Worm (Caenorhabditis elegans) whole organism, early embryonic: ENCODE data around the gene trh-1.

ENCODE experiments used
- B0310.2 ChIP-seq: sonication (generic microtip); optimal IDR thresholded peaks from 2 replicates; lab custom pipeline; 2016; ENCODE audit warnings: mild to moderate bottlenecking, missing genetic modification characterization, missing compliant biosample characterization
- F13C5.2 ChIP-seq: sonication (generic microtip); optimal IDR thresholded peaks from 2 replicates; lab custom pipeline; 2017; ENCODE audit warnings: mild to moderate bottlenecking, missing genetic modification characterization, inconsistent platforms, missing compliant biosample characterization
- aly-1 ChIP-seq: sonication (generic microtip); optimal IDR thresholded peaks from 2 replicates; lab custom pipeline; 2016; ENCODE audit warnings: missing genetic modification characterization, missing compliant biosample characterization
- ama-1 ChIP-seq: fragments of 150-350 bp; optimal IDR thresholded peaks from 2 replicates; lab custom pipeline; 2014
- ceh-13 ChIP-seq: fragments of 200-800 bp; sonication (Bioruptor generic); optimal IDR thresholded peaks from 2 replicates; lab custom pipeline; 2018; ENCODE audit warnings: mild to moderate bottlenecking, missing genetic modification characterization, missing compliant biosample characterization
- ceh-36 ChIP-seq: sonication (generic microtip); optimal IDR thresholded peaks from 2 replicates; lab custom pipeline; 2016; ENCODE audit warnings: missing genetic modification characterization, inconsistent platforms, missing compliant biosample characterization
- ets-7 ChIP-seq: sonication (generic microtip); optimal IDR thresholded peaks from 2 replicates; lab custom pipeline; 2016; ENCODE audit warnings: missing genotype, missing genetic modification characterization, missing compliant biosample characterization
- flt-1 ChIP-seq: fragments of 200-800 bp; sonication (Bioruptor generic); IDR thresholded peaks from 2 replicates; pipeline ENCODE4 v1.3.6; 2022; ENCODE audit warnings: missing genetic modification characterization, missing compliant biosample characterization
- hmbx-1 ChIP-seq: sonication (generic microtip); optimal IDR thresholded peaks from 2 replicates; lab custom pipeline; 2016; ENCODE audit warnings: mild to moderate bottlenecking, missing genetic modification characterization, missing compliant biosample characterization
- hmg-4 ChIP-seq: fragments of 200-800 bp; sonication (Bioruptor generic); optimal IDR thresholded peaks from 2 replicates; lab custom pipeline; 2018; ENCODE audit warnings: mild to moderate bottlenecking, missing genetic modification characterization, missing compliant biosample characterization
- hnd-1 ChIP-seq: sonication (generic microtip); optimal IDR thresholded peaks from 2 replicates; lab custom pipeline; 2016; ENCODE audit warnings: missing genetic modification characterization, missing compliant biosample characterization
- pes-1 ChIP-seq: fragments of 200-800 bp; sonication (Bioruptor generic); IDR thresholded peaks from 2 replicates; pipeline ENCODE4 v1.3.6; 2022; ENCODE audit warnings: missing genetic modification reagents, missing genetic modification characterization, missing compliant biosample characterization
- scrt-1 ChIP-seq: fragments of 200-800 bp; sonication (Bioruptor generic); IDR thresholded peaks from 2 replicates; pipeline ENCODE4 v1.3.6; 2022; ENCODE audit warnings: missing genetic modification characterization, missing compliant biosample characterization
- sea-1 ChIP-seq: fragments of 200-800 bp; sonication (Bioruptor generic); conservative IDR thresholded peaks from 2 replicates; pipeline ENCODE4 v1.3.6; 2022; ENCODE audit warnings: missing genetic modification characterization, missing compliant biosample characterization
- tbx-11 ChIP-seq: fragments of 200-800 bp; sonication (Bioruptor generic); IDR thresholded peaks from 2 replicates; pipeline ENCODE4 v1.3.6; 2022; ENCODE audit warnings: missing genetic modification characterization, missing compliant biosample characterization
- tbx-37 ChIP-seq: fragments of 200-800 bp; sonication (Bioruptor generic); conservative IDR thresholded peaks from 2 replicates; pipeline ENCODE4 v1.3.6; 2022; ENCODE audit warnings: missing genetic modification reagents, missing genetic modification characterization, missing compliant biosample characterization
- tra-4 ChIP-seq: sonication (generic microtip); optimal IDR thresholded peaks from 2 replicates; lab custom pipeline; 2017; ENCODE audit warnings: missing genetic modification characterization, missing compliant biosample characterization

Gene trh-1

DNA sequence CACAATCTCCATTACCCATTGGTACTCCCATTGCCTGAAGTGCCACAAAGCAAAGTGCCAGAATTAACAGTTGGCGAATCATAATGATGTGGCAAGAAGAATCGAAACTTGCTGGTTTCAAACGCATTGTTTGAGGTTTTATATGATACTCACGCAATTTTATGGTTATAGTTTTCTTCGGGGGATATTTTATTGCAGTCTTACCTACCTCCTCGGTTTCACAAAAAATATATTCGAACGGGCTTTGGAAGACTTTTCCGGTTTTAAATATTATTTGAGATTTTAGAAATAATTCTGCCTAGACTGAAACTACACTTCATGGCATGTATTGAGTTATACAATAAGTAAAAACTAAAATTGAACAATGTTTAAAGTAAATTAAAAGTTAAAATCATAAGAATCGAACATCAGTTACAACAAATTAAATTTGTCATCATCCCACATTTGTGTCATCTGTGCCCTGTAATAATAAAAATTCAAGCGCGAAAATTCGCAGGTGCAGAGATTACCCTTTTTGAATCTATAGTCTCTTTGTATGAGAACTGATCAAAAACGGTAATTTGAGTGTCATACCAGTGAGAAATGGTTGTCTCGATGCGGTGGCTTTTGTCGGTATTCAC, 21.7 kb upstream of the trh-1 start, which contains the start of the genes clec-197 and clec-198:
Gene clec-197, minus strand, starts transcription at position 101 of the 620 bp plus-strand sequence.
Gene clec-198, plus strand, starts transcription at position 570 of the 620 bp plus-strand sequence.
- no peak for TF ChIP-seq pes-1 (GFP tag; lab: Robert Waterston, UW)
- no peak for TF ChIP-seq flt-1
- TF ChIP-seq F13C5.2 (tag; lab: Kevin White, UChicago), result no peak

ce11 chrIV:17351586-17351985, 16.8 kb upstream of the trh-1 start, which contains the start of gene clec-199:
TSS of gene clec-199 (plus strand) at chrIV:17351886.
- TF ChIP-seq F13C5.2 (tag; lab: Kevin White, UChicago), result no peak
- no peak for TF ChIP-seq hmg-4 (GFP tag; lab: Kevin White, UChicago)
- TF ChIP-seq pes-1 (GFP tag; lab: Robert Waterston, UW), result no peak

DNA sequence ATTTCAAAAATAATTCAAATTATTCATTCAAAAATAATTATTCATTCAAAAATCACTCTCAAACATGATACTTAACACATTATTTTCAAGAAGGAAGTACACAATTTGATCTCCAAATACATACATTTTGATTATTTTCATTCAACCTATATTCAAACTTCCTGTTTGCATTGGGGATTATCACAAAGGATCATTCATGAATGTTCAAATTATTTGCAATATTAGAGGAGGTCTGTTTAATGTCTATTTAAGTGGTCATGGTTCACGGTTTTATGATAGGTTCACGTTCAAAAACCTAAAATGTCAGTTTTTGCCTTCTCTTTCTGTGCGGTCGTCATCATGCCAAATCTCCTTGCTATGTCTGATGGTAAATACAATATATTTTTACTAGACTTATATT, 7.2 kb upstream of the trh-1 start, which contains the start of gene clec-202:
Gene clec-202, plus strand, starts transcription at position 301 of the 400 bp plus-strand sequence.
- TF ChIP-seq ceh-13 (GFP tag; lab: Kevin White, UChicago), result no peak
- no peak for TF ChIP-seq scrt-1 (GFP tag; lab: Robert Waterston, UW)
- no peak for TF ChIP-seq F13C5.2 (tag; lab: Kevin White, UChicago)
- no peak for TF ChIP-seq hmbx-1 (tag; lab: Kevin White, UChicago)
- no peak for TF ChIP-seq hnd-1 (tag; lab: Kevin White, UChicago)
- no peak for TF ChIP-seq aly-1 (tag; lab: Kevin White, UChicago)
- TF ChIP-seq flt-1, result no peak
- TF ChIP-seq ceh-36 (tag; lab: Kevin White, UChicago), result no peak
- no peak for TF ChIP-seq tbx-11 (GFP tag; lab: Robert Waterston, UW)
- TF ChIP-seq ets-7 (tag; lab: Kevin White, UChicago), result no peak
- TF ChIP-seq tra-4, result no peak
- no peak for TF ChIP-seq pes-1 (GFP tag; lab: Robert Waterston, UW)
- TF ChIP-seq B0310.2 (tag; lab: Kevin White, UChicago), result no peak
- TF ChIP-seq tbx-37, result no peak
- TF ChIP-seq sea-1, result no peak
- no peak for TF ChIP-seq ama-1 (lab: Kevin White, UChicago)
- TF ChIP-seq hmg-4 (GFP tag; lab: Kevin White, UChicago), result no peak

DNA sequence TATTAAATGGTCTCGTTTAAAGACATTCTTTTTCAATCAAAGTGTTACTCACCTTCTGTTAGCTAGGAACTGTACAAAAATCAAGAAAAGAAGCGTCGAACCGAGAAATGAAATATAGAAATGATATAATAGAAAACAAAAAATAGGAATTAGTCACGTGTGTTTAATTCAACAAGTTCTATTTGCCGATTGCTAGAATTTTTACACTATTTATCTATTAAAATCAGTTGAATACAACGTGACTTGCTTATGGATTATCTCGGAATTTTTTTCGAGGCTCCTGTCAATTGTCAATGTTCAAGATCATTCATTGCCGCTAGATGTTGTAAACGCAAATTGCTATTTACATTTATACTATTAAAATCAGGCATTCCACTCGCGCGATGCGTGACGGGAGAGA, 1.1 kb upstream of the trh-1 start, which contains the start of gene zipt-17:
Gene zipt-17, minus strand, starts transcription at position 101 of the 400 bp plus-strand sequence.
- TF ChIP-seq tbx-37 (no peak), B0310.2 (tag; lab: Kevin White, UChicago) (no peak), scrt-1 (GFP tag; lab: Robert Waterston, UW) (no peak), flt-1 (no peak), ets-7 (tag; lab: Kevin White, UChicago) (no peak)

DNA sequence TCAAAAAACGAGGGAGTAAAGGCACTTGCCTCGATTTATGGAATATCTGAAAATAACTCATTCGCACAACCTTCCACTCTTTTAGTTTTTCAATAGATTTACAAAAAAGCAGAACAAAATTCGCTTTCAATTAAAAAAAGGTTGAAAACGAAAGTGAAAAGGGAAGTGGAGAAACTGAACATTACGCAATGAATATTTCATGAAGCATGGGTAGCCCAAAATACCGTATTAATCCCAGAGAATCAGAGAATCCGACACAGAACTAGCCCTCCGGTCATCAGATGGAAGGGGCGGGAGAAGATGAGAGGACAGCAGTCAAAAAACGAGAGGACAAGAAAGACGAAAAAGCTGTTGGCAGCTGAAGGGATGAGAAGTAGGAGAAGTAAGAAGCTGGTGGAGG, 3.1 kb downstream of the trh-1 start, which contains the start of gene C30H6.5:
Gene C30H6.5, plus strand, starts transcription at position 301 of the 400 bp plus-strand sequence.
- no peak for TF ChIP-seq tbx-37
- TF ChIP-seq scrt-1 (GFP tag; lab: Robert Waterston, UW), result no peak
- no peak for TF ChIP-seq tbx-11 (GFP tag; lab: Robert Waterston, UW)
- no peak for TF ChIP-seq ceh-13 (GFP tag; lab: Kevin White, UChicago)
- no peak for TF ChIP-seq hnd-1 (tag; lab: Kevin White, UChicago)
- no peak for TF ChIP-seq sea-1
- no peak for TF ChIP-seq ets-7 (tag; lab: Kevin White, UChicago)
- TF ChIP-seq ama-1 (lab: Kevin White, UChicago), result no peak
- TF ChIP-seq hmg-4 (GFP tag; lab: Kevin White, UChicago), result no peak
- TF ChIP-seq ceh-36 (tag; lab: Kevin White, UChicago), result no peak
- no peak for TF ChIP-seq aly-1 (tag; lab: Kevin White, UChicago)
- TF ChIP-seq flt-1, result no peak
- TF ChIP-seq F13C5.2 (tag; lab: Kevin White, UChicago), result no peak
- TF ChIP-seq B0310.2 (tag; lab: Kevin White, UChicago), result no peak
- TF ChIP-seq pes-1 (GFP tag; lab: Robert Waterston, UW), result no peak
- TF ChIP-seq hmbx-1 (tag; lab: Kevin White, UChicago), result no peak
- TF ChIP-seq tra-4, result no peak

- no peak for TF ChIP-seq ceh-13 (GFP tag; lab: Kevin White, UChicago)
- TF ChIP-seq tbx-11 (GFP tag; lab: Robert Waterston, UW), result no peak
- no peak for TF ChIP-seq flt-1
- no peak for TF ChIP-seq pes-1 (GFP tag; lab: Robert Waterston, UW)
- TF ChIP-seq aly-1 (tag; lab: Kevin White, UChicago), result no peak
- no peak for TF ChIP-seq ama-1 (lab: Kevin White, UChicago)
- TF ChIP-seq ets-7 (tag; lab: Kevin White, UChicago), result no peak
- TF ChIP-seq tbx-37, result no peak
- no peak for TF ChIP-seq sea-1
- no peak for TF ChIP-seq F13C5.2 (tag; lab: Kevin White, UChicago)
- no peak for TF ChIP-seq scrt-1 (GFP tag; lab: Robert Waterston, UW)
- TF ChIP-seq tra-4, result no peak
These were observed 7.7 kb downstream of the trh-1 start, which contains the start of gene haf-1 for ce11 chrIV:17376127-17376526. TSS of gene haf-1 (plus strand) at chrIV:17376427.

ce11 chrIV:17380061-17380680, 11.8 kb downstream of the trh-1 start, which contains the start of the genes C30H6.9 and dlat-2:
TSS of gene C30H6.9 (minus strand) at chrIV:17380170.
TSS of gene dlat-2 (plus strand) at chrIV:17380626.
- TF ChIP-seq sea-1 (no peak), F13C5.2 (tag; lab: Kevin White, UChicago) (peak; percentile 32)
